Fruit fly (Drosophila melanogaster): ENCODE data around the gene CG33189.

Gene CG33189

dm6 chr3R:8747871-8748775 lies 32.5 kb downstream of the CG33189 start (continued):
- TF ChIP-seq CG3919 (GFP tag; optimal IDR thresholded peaks at IDR 0.05) (peak; percentile 75), Eip93F (GFP tag; optimal IDR thresholded peaks at IDR 0.05) (peak; percentile 59), CG10669 (GFP tag; optimal IDR thresholded peaks at IDR 0.05) (peak; percentile 57), CG6854 (GFP tag; optimal IDR thresholded peaks at IDR 0.05) (peak; percentile 33), lz (GFP tag; optimal IDR thresholded peaks at IDR 0.05) (peak; percentile 84), dac (GFP tag; optimal IDR thresholded peaks at IDR 0.05) (peak; percentile 73), CG3032 (tag; optimal IDR thresholded peaks at IDR 0.05) (peak; percentile 77), Blimp-1 (GFP tag; optimal IDR thresholded peaks at IDR 0.05) (peak; percentile 66), CG7368 (GFP tag; optimal IDR thresholded peaks at IDR 0.05) (peak; percentile 69), CG8319 (GFP tag; optimal IDR thresholded peaks at IDR 0.05) (peak; percentile 71), CG32006 (GFP tag; optimal IDR thresholded peaks at IDR 0.05) (peak; percentile 89), CG9139 (GFP tag; optimal IDR thresholded peaks at IDR 0.05) (peak; percentile 35), OdsH (GFP tag; optimal IDR thresholded peaks at IDR 0.05) (peak; percentile 86), Ets96B (tag; optimal IDR thresholded peaks at IDR 0.05) (peak; percentile 64), Hr4 (GFP tag; optimal IDR thresholded peaks at IDR 0.05) (peak; percentile 80), achi (GFP tag; optimal IDR thresholded peaks at IDR 0.05) (peak; percentile 74), Ets21C (GFP tag; optimal IDR thresholded peaks at IDR 0.05) (peak; percentile 60)

dm6 chr3R:8747134-8747870 lies 33.3 kb downstream of the CG33189 start, which contains the start of the genes CG9801 and Nasp:
TSS of gene CG9801 (minus strand) at chr3R:8747675.
TSS of gene Nasp (plus strand) at chr3R:8747798.
- TF ChIP-seq net (GFP tag; optimal IDR thresholded peaks at IDR 0.05): no peak
- peak; percentile 35 for TF ChIP-seq CG9139 (GFP tag; optimal IDR thresholded peaks at IDR 0.05)
- TF ChIP-seq Hr38 (GFP tag; optimal IDR thresholded peaks at IDR 0.05): no peak
- TF ChIP-seq CG15336 (GFP tag; IDR thresholded peaks at IDR 0.05): no peak
- no peak for TF ChIP-seq CG4318 (GFP tag; optimal IDR thresholded peaks at IDR 0.05)
- TF ChIP-seq Hr39 (GFP tag; optimal IDR thresholded peaks at IDR 0.05): no peak
- TF ChIP-seq CG6808 (GFP tag; optimal IDR thresholded peaks at IDR 0.05): no peak
- TF ChIP-seq lz (GFP tag; optimal IDR thresholded peaks at IDR 0.05): peak; percentile 45
- peak; percentile 27 for TF ChIP-seq fd85E (GFP tag; optimal IDR thresholded peaks at IDR 0.05)
- no peak for TF ChIP-seq spab (GFP tag; optimal IDR thresholded peaks at IDR 0.05)
- TF ChIP-seq Sox102F (GFP tag; optimal IDR thresholded peaks at IDR 0.05): peak; percentile 5
- peak; percentile 33 for TF ChIP-seq vri (GFP tag; optimal IDR thresholded peaks at IDR 0.05)
- TF ChIP-seq CG3919 (GFP tag; optimal IDR thresholded peaks at IDR 0.05): peak; percentile 37
- TF ChIP-seq Eip78C (GFP tag): peak; percentile 64
- TF ChIP-seq Lpt (GFP tag; optimal IDR thresholded peaks at IDR 0.05): no peak
- TF ChIP-seq CG6854 (GFP tag; optimal IDR thresholded peaks at IDR 0.05): peak; percentile 15
- TF ChIP-seq Ets21C (GFP tag; optimal IDR thresholded peaks at IDR 0.05): no peak
- no peak for TF ChIP-seq Gug (GFP tag; IDR thresholded peaks at IDR 0.05)
- TF ChIP-seq esn (GFP tag; optimal IDR thresholded peaks at IDR 0.05): peak; percentile 4
- TF ChIP-seq topi (GFP tag; optimal IDR thresholded peaks at IDR 0.05): peak; percentile 26
- TF ChIP-seq dac (GFP tag; optimal IDR thresholded peaks at IDR 0.05): no peak
- no peak for TF ChIP-seq CG6792 (GFP tag; optimal IDR thresholded peaks at IDR 0.05)
- peak; percentile 4 for TF ChIP-seq CG10669 (GFP tag; optimal IDR thresholded peaks at IDR 0.05)
- TF ChIP-seq OdsH (GFP tag; optimal IDR thresholded peaks at IDR 0.05): no peak
- peak; percentile 1 for TF ChIP-seq CG32006 (GFP tag; optimal IDR thresholded peaks at IDR 0.05)
- no peak; the same call in 2 of the 3 replicates for TF ChIP-seq eg (GFP tag; IDR thresholded peaks at IDR 0.05)
- TF ChIP-seq dsx (GFP tag; optimal IDR thresholded peaks at IDR 0.05; ENCODE audit: poor library complexity, severe bottlenecking): no peak
- TF ChIP-seq CG1621 (tag; optimal IDR thresholded peaks at IDR 0.05): peak; percentile 22
- no peak for TF ChIP-seq CG11294 (GFP tag; IDR thresholded peaks at IDR 0.05)
- TF ChIP-seq Sox15 (GFP tag; optimal IDR thresholded peaks at IDR 0.05): no peak
- TF ChIP-seq CG3032 (tag; optimal IDR thresholded peaks at IDR 0.05): no peak
- no peak for TF ChIP-seq CG16779 (tag; optimal IDR thresholded peaks at IDR 0.05)
- peak; percentile 55 for TF ChIP-seq Smox (GFP tag; optimal IDR thresholded peaks at IDR 0.05)
- TF ChIP-seq cyc (GFP tag; optimal IDR thresholded peaks at IDR 0.05): no peak
- TF ChIP-seq Sox14 (GFP tag; optimal IDR thresholded peaks at IDR 0.05): peak; percentile 18
- TF ChIP-seq acj6 (GFP tag; optimal IDR thresholded peaks at IDR 0.05): no peak
- TF ChIP-seq fkh (GFP tag; optimal IDR thresholded peaks at IDR 0.05): peak; percentile 36
- peak; percentile 21 for TF ChIP-seq CG7368 (GFP tag; optimal IDR thresholded peaks at IDR 0.05)
- TF ChIP-seq CG11762 (GFP tag; optimal IDR thresholded peaks at IDR 0.05; ENCODE audit: insufficient read depth): no peak

All from whole organism, prepupa.